Fruit fly (Drosophila melanogaster) whole organism, embryonic: Measurements from ENCODE around the gene Hsp83.

Experiments
- ATbp ChIP-seq: fragments of 200-800 bp; sonication (Bioruptor generic); optimal IDR thresholded peaks from 2 replicates; lab custom pipeline; 2017; ENCODE audit warnings: missing biosample characterization, mild to moderate bottlenecking, missing genetic modification characterization, missing genetic modification reagents
- Asciz ChIP-seq: fragments of 200-800 bp; sonication (Bioruptor generic); optimal IDR thresholded peaks from 2 replicates; lab custom pipeline; 2017; ENCODE audit warnings: missing biosample characterization, mild to moderate bottlenecking, missing genetic modification characterization, missing genetic modification reagents
- CG10431 ChIP-seq: fragments of 200-800 bp; sonication (Bioruptor generic); optimal IDR thresholded peaks from 3 replicates; lab custom pipeline; 2018; ENCODE audit warnings: missing biosample characterization, mild to moderate bottlenecking, missing genetic modification characterization
- CG12071 ChIP-seq: fragments of 200-800 bp; sonication (Bioruptor generic); optimal IDR thresholded peaks from 3 replicates; lab custom pipeline; 2018; ENCODE audit warnings: missing biosample characterization, mild to moderate bottlenecking, missing genetic modification characterization
- CG12391 ChIP-seq: fragments of 200-800 bp; sonication (Bioruptor generic); optimal IDR thresholded peaks from 3 replicates; lab custom pipeline; 2018; ENCODE audit warnings: missing biosample characterization, mild to moderate bottlenecking, missing genetic modification characterization, moderate library complexity
- CG12769 ChIP-seq: fragments of 200-800 bp; sonication (Bioruptor generic); optimal IDR thresholded peaks from 2 replicates; lab custom pipeline; 2019; ENCODE audit warnings: missing biosample characterization, mild to moderate bottlenecking, missing genetic modification characterization, moderate library complexity
- CG13775 ChIP-seq: fragments of 200-800 bp; sonication (Bioruptor generic); optimal IDR thresholded peaks from 3 replicates; lab custom pipeline; 2017; ENCODE audit warnings: missing biosample characterization, mild to moderate bottlenecking, missing genetic modification characterization
- CG15601 ChIP-seq: fragments of 200-800 bp; sonication (Bioruptor generic); optimal IDR thresholded peaks from 3 replicates; lab custom pipeline; 2019; ENCODE audit warnings: missing biosample characterization, mild to moderate bottlenecking, missing genetic modification characterization, moderate library complexity
- CG15696 ChIP-seq: fragments of 200-800 bp; sonication (Bioruptor generic); optimal IDR thresholded peaks from 2 replicates; lab custom pipeline; 2019; ENCODE audit warnings: missing biosample characterization, mild to moderate bottlenecking, missing genetic modification characterization, moderate library complexity
- CG1603 ChIP-seq: fragments of 200-800 bp; sonication (Bioruptor generic); optimal IDR thresholded peaks from 2 replicates; lab custom pipeline; 2019; ENCODE audit warnings: missing biosample characterization, mild to moderate bottlenecking, missing genetic modification characterization, moderate library complexity
- CG16863 ChIP-seq: fragments of 200-800 bp; sonication (Bioruptor generic); optimal IDR thresholded peaks from 3 replicates; lab custom pipeline; 2016; ENCODE audit warnings: missing biosample characterization, missing genetic modification characterization
- CG17328 ChIP-seq: fragments of 200-800 bp; sonication (Bioruptor generic); IDR thresholded peaks from 2 replicates; pipeline ENCODE4 v1.3.6; 2022; ENCODE audit warnings: missing biosample characterization, missing genetic modification characterization
- CG17385 ChIP-seq: fragments of 200-800 bp; sonication (Bioruptor generic); optimal IDR thresholded peaks from 3 replicates; lab custom pipeline; 2018; ENCODE audit warnings: missing biosample characterization, mild to moderate bottlenecking, missing genetic modification characterization
- CG2678 ChIP-seq: fragments of 200-800 bp; sonication (Bioruptor generic); optimal IDR thresholded peaks from 3 replicates; lab custom pipeline; 2019; ENCODE audit warnings: missing biosample characterization, mild to moderate bottlenecking, missing genetic modification characterization, moderate library complexity
- CG3407 ChIP-seq: fragments of 200-800 bp; sonication (Bioruptor generic); optimal IDR thresholded peaks from 2 replicates; lab custom pipeline; 2018; ENCODE audit warnings: missing biosample characterization, mild to moderate bottlenecking, missing genetic modification characterization
- CG6272 ChIP-seq: fragments of 200-800 bp; sonication (Bioruptor generic); IDR thresholded peaks from 2 replicates; pipeline ENCODE4 v1.3.6; 2022; ENCODE audit warnings: missing biosample characterization, missing genetic modification characterization
- CG7745 ChIP-seq: fragments of 200-800 bp; sonication (Bioruptor generic); optimal IDR thresholded peaks from 2 replicates; lab custom pipeline; 2018; ENCODE audit warnings: missing biosample characterization, mild to moderate bottlenecking, missing genetic modification characterization, moderate library complexity
- CG8290 ChIP-seq, 3 experiments: fragments of 200-800 bp; sonication (Bioruptor generic); optimal IDR thresholded peaks; 2 replicates each; lab custom pipeline; 2016 to 2019; ENCODE audit warnings: missing biosample characterization in 3 of 3, missing genetic modification characterization in 3 of 3, mild to moderate bottlenecking in 2 of 3, moderate library complexity in 1 of 3
- CG9932 ChIP-seq: fragments of 200-800 bp; sonication (Bioruptor generic); IDR thresholded peaks from 2 replicates; pipeline ENCODE4 v1.3.6; 2022; ENCODE audit warnings: missing biosample characterization, missing genetic modification characterization
- Doc3 ChIP-seq: fragments of 200-800 bp; sonication (Bioruptor generic); IDR thresholded peaks from 3 replicates; pipeline ENCODE4 v1.3.6; 2022; ENCODE audit warnings: missing biosample characterization, missing genetic modification characterization; ENCODE audit not compliant: partially characterized antibody
- E2f1 ChIP-seq: fragments of 200-800 bp; sonication (Bioruptor generic); IDR thresholded peaks from 2 replicates; pipeline ENCODE4 v1.3.6; 2022; ENCODE audit warnings: missing biosample characterization, missing genetic modification characterization
- PHDP ChIP-seq: fragments of 200-800 bp; sonication (Bioruptor generic); optimal IDR thresholded peaks from 3 replicates; lab custom pipeline; 2018; ENCODE audit warnings: missing biosample characterization, mild to moderate bottlenecking, missing genetic modification characterization, moderate library complexity
- Sry-β ChIP-seq: fragments of 200-800 bp; sonication (Bioruptor generic); optimal IDR thresholded peaks from 2 replicates; lab custom pipeline; 2018; ENCODE audit warnings: missing biosample characterization, mild to moderate bottlenecking, missing genetic modification characterization, moderate library complexity
- Ssrp ChIP-seq: fragments of 200-800 bp; sonication (Bioruptor generic); optimal IDR thresholded peaks from 2 replicates; lab custom pipeline; 2018; ENCODE audit warnings: missing biosample characterization, mild to moderate bottlenecking, missing genetic modification characterization, moderate library complexity
- ap ChIP-seq: fragments of 200-800 bp; sonication (Bioruptor generic); IDR thresholded peaks from 2 replicates; pipeline ENCODE4 v1.3.6; 2022; ENCODE audit warnings: missing biosample characterization, missing genetic modification characterization
- az2 ChIP-seq: fragments of 200-800 bp; sonication (Bioruptor generic); optimal IDR thresholded peaks from 3 replicates; lab custom pipeline; 2016; ENCODE audit warnings: missing biosample characterization, missing genetic modification characterization
- bsh ChIP-seq, 2 experiments: fragments of 200-800 bp; sonication (Bioruptor generic); optimal IDR thresholded peaks; 2 replicates each; lab custom pipeline; 2017 to 2018; ENCODE audit warnings: mild to moderate bottlenecking in 2 of 2, missing biosample characterization in 2 of 2, missing genetic modification characterization in 2 of 2, moderate library complexity in 1 of 2
- cad ChIP-seq: fragments of >200 bp; optimal IDR thresholded peaks from 2 replicates; lab custom pipeline; 2017; ENCODE audit warnings: missing biosample characterization, missing genetic modification characterization
- chinmo ChIP-seq: fragments of 200-800 bp; sonication (Bioruptor generic); IDR thresholded peaks from 4 replicates; pipeline ENCODE4 v1.3.6; 2022; ENCODE audit warnings: missing biosample characterization, missing genetic modification characterization; ENCODE audit not compliant: partially characterized antibody
- corto ChIP-seq: fragments of 200-800 bp; sonication (Bioruptor generic); optimal IDR thresholded peaks from 2 replicates; lab custom pipeline; 2016; ENCODE audit warnings: missing biosample characterization, mild to moderate bottlenecking, missing genetic modification characterization, moderate library complexity
- dmrt11E ChIP-seq: fragments of 200-800 bp; sonication (Bioruptor generic); optimal IDR thresholded peaks from 3 replicates; lab custom pipeline; 2018; ENCODE audit warnings: missing biosample characterization, mild to moderate bottlenecking, missing genetic modification characterization, moderate library complexity
- en ChIP-seq: fragments of 200-800 bp; sonication (Bioruptor generic); optimal IDR thresholded peaks from 2 replicates; lab custom pipeline; 2016; ENCODE audit warnings: missing biosample characterization, missing genetic modification characterization
- exex ChIP-seq: fragments of 200-800 bp; sonication (Bioruptor generic); optimal IDR thresholded peaks from 4 replicates; lab custom pipeline; 2018; ENCODE audit warnings: missing biosample characterization, mild to moderate bottlenecking, missing genetic modification characterization, moderate library complexity
- grn ChIP-seq: fragments of 200-800 bp; sonication (Bioruptor generic); optimal IDR thresholded peaks from 3 replicates; lab custom pipeline; 2017; ENCODE audit warnings: missing biosample characterization, missing genetic modification characterization
- her ChIP-seq: fragments of 200-800 bp; sonication (Bioruptor generic); optimal IDR thresholded peaks from 2 replicates; lab custom pipeline; 2016; ENCODE audit warnings: missing biosample characterization, missing genetic modification characterization
- hkb ChIP-seq, 2 experiments: fragments of 200-800 bp in 1 of 2; fragments of >200 bp in 1 of 2; sonication (Bioruptor generic) in 1 of 2; IDR thresholded peaks in 1 of 2; optimal IDR thresholded peaks in 1 of 2; 2 replicates each; pipeline versions ENCODE4 v1.3.6 to Lab custom; 2017 to 2022; ENCODE audit warnings: missing biosample characterization in 1 of 2, missing genetic modification characterization in 1 of 2
- ind ChIP-seq: fragments of 200-800 bp; sonication (Bioruptor generic); optimal IDR thresholded peaks from 3 replicates; lab custom pipeline; 2016; ENCODE audit warnings: missing biosample characterization, missing genetic modification characterization
- odd ChIP-seq: fragments of 200-800 bp; sonication (Bioruptor generic); optimal IDR thresholded peaks from 2 replicates; lab custom pipeline; 2017; ENCODE audit warnings: missing biosample characterization, mild to moderate bottlenecking, missing genetic modification characterization
- psq ChIP-seq: fragments of 200-800 bp; sonication (Bioruptor generic); optimal IDR thresholded peaks from 2 replicates; lab custom pipeline; 2017; ENCODE audit warnings: missing biosample characterization, missing genetic modification characterization
- row ChIP-seq: fragments of 200-800 bp; sonication (Bioruptor generic); IDR thresholded peaks from 3 replicates; pipeline ENCODE4 v1.3.6; 2022; ENCODE audit warnings: missing biosample characterization, missing genetic modification characterization
- salm ChIP-seq: fragments of 200-800 bp; sonication (Bioruptor generic); optimal IDR thresholded peaks from 2 replicates; lab custom pipeline; 2018; ENCODE audit warnings: missing biosample characterization, mild to moderate bottlenecking, missing genetic modification characterization
- sd ChIP-seq: fragments of 200-800 bp; sonication (Bioruptor generic); optimal IDR thresholded peaks from 3 replicates; lab custom pipeline; 2018; ENCODE audit warnings: missing biosample characterization, mild to moderate bottlenecking, missing genetic modification characterization, moderate library complexity
- sens ChIP-seq: fragments of 200-800 bp; sonication (Bioruptor generic); peaks from one replicate; lab custom pipeline; 2016; ENCODE audit warnings: missing biosample characterization, missing genetic modification characterization
- stc ChIP-seq: fragments of 200-800 bp; sonication (Bioruptor generic); IDR thresholded peaks from 2 replicates; pipeline ENCODE4 v1.3.6; 2022; ENCODE audit warnings: missing biosample characterization, missing genetic modification characterization
- tio ChIP-seq: fragments of 200-800 bp; sonication (Bioruptor generic); optimal IDR thresholded peaks from 2 replicates; lab custom pipeline; 2017; ENCODE audit warnings: missing biosample characterization, missing genetic modification characterization, inconsistent platforms
- wor ChIP-seq: fragments of 200-800 bp; sonication (Bioruptor generic); IDR thresholded peaks from 2 replicates; pipeline ENCODE4 v1.3.6; 2022; ENCODE audit warnings: missing biosample characterization, missing genetic modification characterization
- zf30C ChIP-seq: fragments of 200-800 bp; sonication (Bioruptor generic); optimal IDR thresholded peaks from 3 replicates; lab custom pipeline; 2018; ENCODE audit warnings: missing biosample characterization, mild to moderate bottlenecking, missing genetic modification characterization

The Hsp83 gene

DNA sequence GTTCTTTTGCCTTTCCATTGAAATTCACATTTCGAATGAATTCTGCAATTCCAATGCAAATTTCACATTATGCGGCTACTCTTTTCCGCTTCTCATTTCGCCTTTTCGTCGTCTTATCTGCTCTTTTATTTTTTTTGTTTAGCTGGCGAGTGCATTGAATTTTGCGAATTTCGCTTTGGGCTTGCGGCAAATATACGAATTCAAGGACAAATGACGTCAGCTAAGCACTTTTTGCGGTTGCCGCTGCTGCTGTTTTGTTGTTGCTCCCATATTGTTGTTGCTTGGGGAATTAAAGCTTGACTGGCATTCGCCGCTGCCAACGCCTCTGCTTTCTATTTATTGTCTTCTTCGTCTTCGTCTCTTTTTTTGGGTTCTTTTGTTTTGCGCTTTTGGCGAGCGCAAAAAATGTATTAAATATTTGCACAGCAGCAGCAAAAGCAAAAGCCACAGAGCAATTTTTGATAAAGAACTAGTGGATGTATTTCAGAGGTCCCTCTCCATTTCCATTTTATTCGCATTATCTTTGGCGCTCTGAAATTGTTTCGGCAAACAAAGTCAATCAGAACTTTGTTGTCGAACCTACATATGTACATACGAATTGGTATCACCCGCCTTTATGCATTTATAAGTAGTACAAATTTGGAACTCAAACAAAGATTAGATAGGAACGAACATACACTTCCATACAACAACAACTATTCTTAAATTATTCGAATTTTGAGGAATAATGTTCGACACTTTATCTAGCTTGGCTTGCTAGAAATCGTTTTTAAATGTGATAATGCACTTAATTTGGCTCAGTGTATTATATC, 47.2 kb downstream of the Hsp83 start:
- TF ChIP-seq en (GFP tag; lab: Kevin White, UChicago) (no peak), ind (GFP tag; lab: Kevin White, UChicago) (no peak), CG1603 (tag; lab: Kevin White, UChicago) (peak; percentile 39), CG16863 (GFP tag; lab: Kevin White, UChicago) (no peak), bsh (GFP tag; optimal IDR thresholded peaks at IDR 0.05; lab: Kevin White, UChicago) (peak in 1 of 2 experiments; percentile 46), CG15696 (tag; lab: Kevin White, UChicago) (no peak), ATbp (GFP tag; lab: Kevin White, UChicago) (peak; percentile 50), Ssrp (tag; lab: Kevin White, UChicago) (no peak), CG10431 (GFP tag; lab: Kevin White, UChicago) (peak; percentile 40), sd (tag; lab: Kevin White, UChicago) (peak; percentile 31), CG6272 (GFP tag; lab: Robert Waterston, UW) (no peak), row (GFP tag; lab: Robert Waterston, UW) (peak; percentile 29; the same call in 1 of the 3 replicates), zf30C (GFP tag; lab: Kevin White, UChicago) (peak; percentile 47), CG12071 (GFP tag; lab: Kevin White, UChicago) (no peak), cad (GFP tag; lab: Kevin White, UChicago) (no peak), Doc3 (GFP tag; lab: Robert Waterston, UW) (no peak), PHDP (tag; lab: Kevin White, UChicago) (peak; percentile 34), CG17328 (GFP tag; lab: Robert Waterston, UW) (peak; percentile 17; the same call in 1 of the 2 replicates), corto (GFP tag; lab: Kevin White, UChicago) (peak; percentile 65), sens (peak; percentile 53), exex (tag; lab: Kevin White, UChicago) (peak; percentile 76), CG17385 (peak; percentile 13), tio (GFP tag; lab: Kevin White, UChicago) (no peak), CG12391 (peak; percentile 2), chinmo (0 out of 4 replicates have a peak, but pooled peaks have one; percentile 35), CG2678 (tag; lab: Kevin White, UChicago) (peak; percentile 10), dmrt11E (tag; lab: Kevin White, UChicago) (peak; percentile 14), hkb (optimal IDR thresholded peaks at IDR 0.05; lab: Kevin White, UChicago) (peak; percentile 13), hkb (GFP tag; IDR thresholded peaks at IDR 0.05; lab: Robert Waterston, UW) (no peak), CG9932 (GFP tag; lab: Robert Waterston, UW) (no peak), CG3407 (no peak), CG7745 (tag; lab: Kevin White, UChicago) (peak; percentile 50), Sry-β (GFP tag; lab: Kevin White, UChicago) (no peak), salm (tag; lab: Kevin White, UChicago) (peak; percentile 54), wor (GFP tag; lab: Robert Waterston, UW) (no peak), E2f1 (GFP tag; lab: Robert Waterston, UW) (0 out of 2 replicates have a peak, but pooled peaks have one; percentile 2), az2 (GFP tag; lab: Kevin White, UChicago) (peak; percentile 6), psq (GFP tag; lab: Kevin White, UChicago) (no peak), ap (no peak), CG13775 (GFP tag; lab: Kevin White, UChicago) (no peak), CG12769 (tag; lab: Kevin White, UChicago) (peak; percentile 20), CG15601 (peak; percentile 5), grn (peak; percentile 51), Asciz (GFP tag; lab: Kevin White, UChicago) (peak; percentile 34), CG8290 (GFP tag; optimal IDR thresholded peaks at IDR 0.05; lab: Kevin White, UChicago) (no peak), CG8290 (tag; optimal IDR thresholded peaks at IDR 0.05; lab: Kevin White, UChicago) (peak in 1 of 2 experiments; percentile 51), her (no peak), odd (GFP tag; lab: Kevin White, UChicago) (peak; percentile 35), stc (peak; percentile 13; the same call in 1 of the 2 replicates)
